Fruit fly (Drosophila melanogaster) whole organism, embryonic: ENCODE results near the gene Ubqn.

ENCODE experiments used
- Antp ChIP-seq: fragments of 200-800 bp; sonication (Bioruptor generic); optimal IDR thresholded peaks from 3 replicates; lab custom pipeline; 2016; ENCODE audit warnings: missing biosample characterization, missing genetic modification characterization
- Asciz ChIP-seq: fragments of 200-800 bp; sonication (Bioruptor generic); optimal IDR thresholded peaks from 2 replicates; lab custom pipeline; 2017; ENCODE audit warnings: missing biosample characterization, mild to moderate bottlenecking, missing genetic modification characterization, missing genetic modification reagents
- Atf6 ChIP-seq: fragments of 200-800 bp; sonication (Bioruptor generic); IDR thresholded peaks from 2 replicates; pipeline ENCODE4 v1.3.6; 2022; ENCODE audit warnings: missing biosample characterization, missing genetic modification characterization
- Bdp1 ChIP-seq: fragments of 200-800 bp; sonication (Bioruptor generic); optimal IDR thresholded peaks from 3 replicates; lab custom pipeline; 2016; ENCODE audit warnings: missing biosample characterization, missing genetic modification characterization
- CG10267 ChIP-seq: fragments of 200-800 bp; sonication (Bioruptor generic); optimal IDR thresholded peaks from 2 replicates; lab custom pipeline; 2018; ENCODE audit warnings: missing biosample characterization, mild to moderate bottlenecking, missing genetic modification characterization, moderate library complexity
- CG11456 ChIP-seq: fragments of 200-800 bp; sonication (Bioruptor generic); IDR thresholded peaks from 3 replicates; pipeline ENCODE4 v1.3.6; 2022; ENCODE audit warnings: missing biosample characterization, missing genetic modification characterization
- CG12104 ChIP-seq: fragments of 200-800 bp; sonication (Bioruptor generic); optimal IDR thresholded peaks from 3 replicates; lab custom pipeline; 2016; ENCODE audit warnings: missing biosample characterization, missing genetic modification characterization
- CG15601 ChIP-seq: fragments of 200-800 bp; sonication (Bioruptor generic); optimal IDR thresholded peaks from 3 replicates; lab custom pipeline; 2019; ENCODE audit warnings: missing biosample characterization, mild to moderate bottlenecking, missing genetic modification characterization, moderate library complexity
- CG16863 ChIP-seq: fragments of 200-800 bp; sonication (Bioruptor generic); optimal IDR thresholded peaks from 3 replicates; lab custom pipeline; 2016; ENCODE audit warnings: missing biosample characterization, missing genetic modification characterization
- CG17186 ChIP-seq: fragments of 200-800 bp; sonication (Bioruptor generic); optimal IDR thresholded peaks from 3 replicates; lab custom pipeline; 2017; ENCODE audit warnings: missing biosample characterization, missing genetic modification reagents, missing genetic modification characterization
- CG17361 ChIP-seq: fragments of 200-800 bp; sonication (Bioruptor generic); IDR thresholded peaks from 3 replicates; pipeline ENCODE4 v1.3.6; 2022; ENCODE audit warnings: missing biosample characterization, missing genetic modification characterization
- CG18262 ChIP-seq: fragments of 200-800 bp; optimal IDR thresholded peaks from 3 replicates; lab custom pipeline; 2019; ENCODE audit warnings: missing biosample characterization, mild to moderate bottlenecking, missing genetic modification characterization, moderate library complexity
- CG3847 ChIP-seq: fragments of 200-800 bp; sonication (Bioruptor generic); IDR thresholded peaks from 2 replicates; pipeline ENCODE4 v1.3.6; 2022; ENCODE audit warnings: missing biosample characterization, missing genetic modification characterization
- CG4730 ChIP-seq: fragments of 200-800 bp; sonication (Bioruptor generic); IDR thresholded peaks from 2 replicates; pipeline ENCODE4 v1.3.6; 2022; ENCODE audit warnings: missing biosample characterization, missing genetic modification characterization
- CG9876 ChIP-seq: fragments of 200-800 bp; sonication (Bioruptor generic); optimal IDR thresholded peaks from 2 replicates; lab custom pipeline; 2016; ENCODE audit warnings: missing biosample characterization, missing genetic modification characterization
- D ChIP-seq, 2 experiments: fragments of 200-800 bp in 1 of 2; fragments of >200 bp in 1 of 2; sonication (Bioruptor generic) in 1 of 2; optimal IDR thresholded peaks; 2 replicates in 1 of 2; 3 replicates in 1 of 2; lab custom pipeline; 2017; ENCODE audit warnings: mild to moderate bottlenecking in 1 of 2, missing biosample characterization in 1 of 2, missing genetic modification characterization in 1 of 2, missing genetic modification reagents in 1 of 2
- Dp ChIP-seq: fragments of 200-800 bp; sonication (Bioruptor generic); optimal IDR thresholded peaks from 2 replicates; lab custom pipeline; 2018; ENCODE audit warnings: missing biosample characterization, mild to moderate bottlenecking, missing genetic modification characterization, moderate library complexity
- GATAe ChIP-seq: fragments of 200-800 bp; sonication (Bioruptor generic); conservative IDR thresholded peaks from 2 replicates; pipeline ENCODE4 v1.3.6; 2022; ENCODE audit warnings: missing biosample characterization, missing genetic modification characterization
- HHEX ChIP-seq: fragments of 200-800 bp; sonication (Bioruptor generic); optimal IDR thresholded peaks from 3 replicates; lab custom pipeline; 2017; ENCODE audit warnings: missing biosample characterization, mild to moderate bottlenecking, missing genetic modification characterization, missing genetic modification reagents
- HLH4C ChIP-seq: fragments of 200-800 bp; sonication (Bioruptor generic); IDR thresholded peaks from 3 replicates; pipeline ENCODE4 v1.3.6; 2022; ENCODE audit warnings: missing biosample characterization, missing genetic modification characterization; ENCODE audit not compliant: partially characterized antibody
- Hand ChIP-seq: fragments of 200-800 bp; sonication (Bioruptor generic); optimal IDR thresholded peaks from 2 replicates; lab custom pipeline; 2017; ENCODE audit warnings: mild to moderate bottlenecking, missing biosample characterization, missing genetic modification reagents, missing genetic modification characterization
- Hr39 ChIP-seq: fragments of >200 bp; optimal IDR thresholded peaks from 2 replicates; lab custom pipeline; 2017
- MESR4 ChIP-seq: fragments of 200-800 bp; sonication (Bioruptor generic); optimal IDR thresholded peaks from 2 replicates; lab custom pipeline; 2018; ENCODE audit warnings: missing biosample characterization, mild to moderate bottlenecking, missing genetic modification characterization, moderate library complexity
- Med ChIP-seq: fragments of 200-800 bp; sonication (Bioruptor generic); peaks from one replicate; lab custom pipeline; 2016; ENCODE audit warnings: missing biosample characterization, missing genetic modification characterization, mild to moderate bottlenecking, inconsistent platforms, moderate library complexity
- Optix ChIP-seq: fragments of 200-800 bp; sonication (Bioruptor generic); IDR thresholded peaks from 3 replicates; pipeline ENCODE4 v1.3.6; 2022; ENCODE audit warnings: missing biosample characterization, missing genetic modification characterization
- Stat92E ChIP-seq, 3 experiments: fragments of >200 bp in 2 of 3; fragments of 200-800 bp in 1 of 3; sonication (Bioruptor generic) in 1 of 3; optimal IDR thresholded peaks; 2 replicates each; lab custom pipeline; 2017 to 2019; ENCODE audit warnings: missing biosample characterization in 3 of 3, missing genetic modification characterization in 3 of 3, mild to moderate bottlenecking in 1 of 3, moderate library complexity in 1 of 3
- Tbp ChIP-seq: fragments of >200 bp; optimal IDR thresholded peaks from 2 replicates; lab custom pipeline; 2018; ENCODE audit warnings: missing biosample characterization, missing genetic modification characterization
- Trl ChIP-seq, 3 experiments: fragments of >200 bp in 2 of 3; fragments of 200-800 bp in 1 of 3; sonication (Bioruptor generic) in 1 of 3; optimal IDR thresholded peaks; 2 replicates in 1 of 3; 3 replicates in 2 of 3; lab custom pipeline; 2016 to 2017; ENCODE audit warnings: missing biosample characterization in 1 of 3, missing genetic modification characterization in 1 of 3
- abd-A ChIP-seq: fragments of 200-800 bp; sonication (Bioruptor generic); optimal IDR thresholded peaks from 3 replicates; lab custom pipeline; 2019; ENCODE audit warnings: missing biosample characterization, mild to moderate bottlenecking, missing genetic modification characterization, moderate library complexity
- ara ChIP-seq: fragments of 200-800 bp; sonication (Bioruptor generic); IDR thresholded peaks from 2 replicates; pipeline ENCODE4 v1.3.6; 2022; ENCODE audit warnings: missing biosample characterization, missing genetic modification characterization
- az2 ChIP-seq: fragments of 200-800 bp; sonication (Bioruptor generic); optimal IDR thresholded peaks from 3 replicates; lab custom pipeline; 2016; ENCODE audit warnings: missing biosample characterization, missing genetic modification characterization
- bcd ChIP-seq: fragments of 200-800 bp; sonication (Bioruptor generic); optimal IDR thresholded peaks from 2 replicates; lab custom pipeline; 2017; ENCODE audit warnings: missing biosample characterization, mild to moderate bottlenecking, missing genetic modification characterization
- cad ChIP-seq: fragments of >200 bp; optimal IDR thresholded peaks from 2 replicates; lab custom pipeline; 2017; ENCODE audit warnings: missing biosample characterization, missing genetic modification characterization
- crp ChIP-seq, 2 experiments: fragments of 200-800 bp; sonication (Bioruptor generic); optimal IDR thresholded peaks; 2 replicates in 1 of 2; 3 replicates in 1 of 2; lab custom pipeline; 2017; ENCODE audit warnings: missing biosample characterization in 2 of 2, missing genetic modification characterization in 2 of 2, mild to moderate bottlenecking in 1 of 2, moderate library complexity in 1 of 2
- cwo ChIP-seq: fragments of 200-800 bp; sonication (Bioruptor generic); optimal IDR thresholded peaks from 3 replicates; lab custom pipeline; 2017; ENCODE audit warnings: missing biosample characterization, missing genetic modification characterization, mild to moderate bottlenecking, moderate library complexity, missing genetic modification reagents
- disco-r ChIP-seq: fragments of 200-800 bp; sonication (Bioruptor generic); optimal IDR thresholded peaks from 2 replicates; lab custom pipeline; 2016; ENCODE audit warnings: missing biosample characterization, missing genetic modification characterization
- dysf ChIP-seq: fragments of 200-800 bp; sonication (Bioruptor generic); IDR thresholded peaks from 3 replicates; pipeline ENCODE4 v1.3.6; 2022; ENCODE audit warnings: missing biosample characterization, missing genetic modification characterization
- fd96Cb ChIP-seq: fragments of 200-800 bp; sonication (Bioruptor generic); optimal IDR thresholded peaks from 2 replicates; lab custom pipeline; 2018; ENCODE audit warnings: missing biosample characterization, mild to moderate bottlenecking, missing genetic modification characterization, moderate library complexity
- jing ChIP-seq: fragments of 200-800 bp; sonication (Bioruptor generic); optimal IDR thresholded peaks from 2 replicates; lab custom pipeline; 2018; ENCODE audit warnings: missing biosample characterization, mild to moderate bottlenecking, missing genetic modification characterization
- klu ChIP-seq: fragments of 200-800 bp; sonication (Bioruptor generic); IDR thresholded peaks from 2 replicates; pipeline ENCODE4 v1.3.6; 2022; ENCODE audit warnings: missing biosample characterization, missing genetic modification characterization
- nom ChIP-seq: fragments of 200-800 bp; sonication (Bioruptor generic); optimal IDR thresholded peaks from 2 replicates; lab custom pipeline; 2017; ENCODE audit warnings: missing biosample characterization, missing genetic modification characterization, mild to moderate bottlenecking, moderate library complexity, missing genetic modification reagents
- otp ChIP-seq: fragments of 200-800 bp; sonication (Bioruptor generic); IDR thresholded peaks from 3 replicates; pipeline ENCODE4, ENCODE4 v1.3.6; 2022; ENCODE audit warnings: missing biosample characterization, missing genetic modification characterization
- p53 ChIP-seq: fragments of 200-800 bp; sonication (Bioruptor generic); optimal IDR thresholded peaks from 2 replicates; lab custom pipeline; 2016; ENCODE audit warnings: missing biosample characterization, missing genetic modification characterization
- pb ChIP-seq: fragments of 200-800 bp; sonication (Bioruptor generic); optimal IDR thresholded peaks from 3 replicates; lab custom pipeline; 2016; ENCODE audit warnings: missing biosample characterization, missing genetic modification characterization
- salm ChIP-seq: fragments of 200-800 bp; sonication (Bioruptor generic); optimal IDR thresholded peaks from 2 replicates; lab custom pipeline; 2018; ENCODE audit warnings: missing biosample characterization, mild to moderate bottlenecking, missing genetic modification characterization
- seq ChIP-seq: fragments of 200-800 bp; sonication (Bioruptor generic); IDR thresholded peaks from 2 replicates; pipeline ENCODE4 v1.3.6; 2022; ENCODE audit warnings: missing biosample characterization, missing genetic modification characterization
- sisA ChIP-seq: fragments of 200-800 bp; sonication (Bioruptor generic); IDR thresholded peaks from 2 replicates; pipeline ENCODE4 v1.3.6; 2022; ENCODE audit warnings: missing biosample characterization, missing genetic modification characterization
- sna ChIP-seq: fragments of 200-800 bp; sonication (Bioruptor generic); IDR thresholded peaks from 2 replicates; pipeline ENCODE4 v1.3.6; 2022; ENCODE audit warnings: missing biosample characterization, missing genetic modification characterization; ENCODE audit not compliant: partially characterized antibody
- ttk ChIP-seq: fragments of 200-800 bp; sonication (Bioruptor generic); IDR thresholded peaks from 2 replicates; pipeline ENCODE4 v2.1.2; 2022; ENCODE audit warnings: missing biosample characterization, missing genetic modification characterization
- zen2 ChIP-seq: fragments of 200-800 bp; sonication (Bioruptor generic); IDR thresholded peaks from 3 replicates; pipeline ENCODE4 v1.3.6; 2022; ENCODE audit warnings: missing biosample characterization, missing genetic modification characterization; ENCODE audit not compliant: partially characterized antibody
- zfh2 ChIP-seq: fragments of 200-800 bp; sonication (Bioruptor generic); optimal IDR thresholded peaks from 2 replicates; lab custom pipeline; 2016; ENCODE audit warnings: missing biosample characterization, missing genetic modification characterization

The Ubqn gene

DNA sequence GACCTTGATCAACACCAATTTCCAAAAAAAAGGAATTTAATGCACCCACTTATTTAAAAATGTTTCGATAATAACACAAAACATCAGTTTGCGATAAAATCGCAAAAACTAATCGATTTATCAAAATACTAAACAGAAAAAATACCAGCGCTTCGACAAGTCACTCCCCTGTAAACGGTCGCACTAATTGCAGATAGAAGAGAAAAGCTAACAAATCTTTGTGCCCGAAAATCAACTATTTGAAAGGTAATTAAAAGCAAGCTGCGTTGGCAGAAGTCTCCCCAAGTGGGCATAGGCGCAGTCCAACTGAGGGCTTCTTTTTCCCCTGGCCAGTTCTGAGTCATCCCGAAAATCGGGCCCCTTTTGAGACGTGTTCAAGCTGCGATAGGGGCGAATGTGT lies 47.2 kb downstream of the Ubqn start, which contains the start of gene AP-1-2beta (continued):
- TF ChIP-seq p53 (GFP tag; lab: Kevin White, UChicago) (no peak), Tbp (GFP tag; lab: Kevin White, UChicago) (no peak), Asciz (GFP tag; lab: Kevin White, UChicago) (no peak), Hr39 (lab: Kevin White, UChicago) (no peak), HLH4C (peak; percentile 71), fd96Cb (tag; lab: Kevin White, UChicago) (no peak), zen2 (GFP tag; lab: Robert Waterston, UW) (no peak), nom (no peak), bcd (GFP tag; lab: Kevin White, UChicago) (no peak), otp (GFP tag; lab: Robert Waterston, UW) (no peak), Bdp1 (GFP tag; lab: Kevin White, UChicago) (no peak), Stat92E (GFP tag; optimal IDR thresholded peaks at IDR 0.05; lab: Kevin White, UChicago) (no peak), klu (GFP tag; lab: Robert Waterston, UW) (no peak), pb (GFP tag; lab: Kevin White, UChicago) (no peak), jing (GFP tag; lab: Kevin White, UChicago) (no peak), cad (GFP tag; lab: Kevin White, UChicago) (no peak), CG17361 (GFP tag; lab: Robert Waterston, UW) (no peak), CG10267 (peak; percentile 9), dysf (GFP tag; lab: Robert Waterston, UW) (no peak), D (optimal IDR thresholded peaks at IDR 0.05; lab: Kevin White, UChicago) (no peak), D (GFP tag; optimal IDR thresholded peaks at IDR 0.05; lab: Kevin White, UChicago) (no peak), Trl (optimal IDR thresholded peaks at IDR 0.05; lab: Kevin White, UChicago) (no peak), Trl (GFP tag; optimal IDR thresholded peaks at IDR 0.05; lab: Kevin White, UChicago) (no peak), ara (GFP tag; lab: Robert Waterston, UW) (no peak), CG9876 (GFP tag; lab: Kevin White, UChicago) (no peak), disco-r (GFP tag; lab: Kevin White, UChicago) (no peak), Antp (GFP tag; lab: Kevin White, UChicago) (no peak), crp (GFP tag; optimal IDR thresholded peaks at IDR 0.05; lab: Kevin White, UChicago) (no peak), sisA (GFP tag; lab: Robert Waterston, UW) (no peak), CG4730 (no peak), seq (no peak), salm (tag; lab: Kevin White, UChicago) (no peak), Med (GFP tag; lab: Kevin White, UChicago) (no peak), CG17186 (GFP tag; lab: Kevin White, UChicago) (no peak), zfh2 (GFP tag; lab: Kevin White, UChicago) (no peak), Atf6 (GFP tag; lab: Robert Waterston, UW) (no peak), CG18262 (tag; lab: Kevin White, UChicago) (no peak), CG11456 (GFP tag; lab: Robert Waterston, UW) (no peak), ttk (no peak), HHEX (no peak), MESR4 (GFP tag; lab: Kevin White, UChicago) (peak; percentile 89), abd-A (tag; lab: Kevin White, UChicago) (no peak), Optix (GFP tag; lab: Robert Waterston, UW) (no peak), CG12104 (GFP tag; lab: Kevin White, UChicago) (no peak), CG15601 (no peak), Hand (GFP tag; lab: Kevin White, UChicago) (no peak), sna (0 out of 2 replicates have a peak, but pooled peaks have one; percentile 21), az2 (GFP tag; lab: Kevin White, UChicago) (no peak), CG16863 (GFP tag; lab: Kevin White, UChicago) (no peak), CG3847 (GFP tag; lab: Robert Waterston, UW) (no peak), Dp (GFP tag; lab: Kevin White, UChicago) (peak; percentile 68), cwo (GFP tag; lab: Kevin White, UChicago) (no peak), GATAe (no peak)
